Worm (Caenorhabditis elegans) whole organism, L4 larva: ENCODE data around the gene ifc-2.

Experiments
- D1046.2 ChIP-seq: fragments of 200-800 bp; sonication (Bioruptor generic); IDR thresholded peaks from 2 replicates; pipeline ENCODE4 v1.3.6; 2022; ENCODE audit warnings: missing genetic modification characterization, missing compliant biosample characterization
- F10B5.3 ChIP-seq: sonication (generic microtip); optimal IDR thresholded peaks from 2 replicates; lab custom pipeline; 2016; ENCODE audit warnings: mild to moderate bottlenecking, missing genetic modification characterization, missing compliant biosample characterization
- F26F4.8 ChIP-seq: fragments of 200-800 bp; sonication (Bioruptor generic); conservative IDR thresholded peaks from 2 replicates; pipeline ENCODE4 v1.3.6; 2022; ENCODE audit warnings: missing genetic modification characterization, missing compliant biosample characterization
- F37D6.2 ChIP-seq: sonication (generic microtip); optimal IDR thresholded peaks from 2 replicates; lab custom pipeline; 2016; ENCODE audit warnings: mild to moderate bottlenecking, missing genetic modification characterization, missing compliant biosample characterization
- F44E2.7 ChIP-seq: fragments of 200-800 bp; sonication (Bioruptor generic); IDR thresholded peaks from 2 replicates; pipeline ENCODE4 v2.1.2; 2022; ENCODE audit warnings: missing genetic modification characterization, missing compliant biosample characterization
- F49E8.2 ChIP-seq: sonication (generic microtip); optimal IDR thresholded peaks from 2 replicates; lab custom pipeline; 2016; ENCODE audit warnings: missing compliant biosample characterization, mild to moderate bottlenecking, missing genetic modification characterization, borderline replicate concordance
- T26A8.4 ChIP-seq: fragments of 200-800 bp; sonication (Bioruptor generic); IDR thresholded peaks from 2 replicates; pipeline ENCODE4 v1.3.6; 2022; ENCODE audit warnings: missing genetic modification characterization, missing compliant biosample characterization
- Y105C5A.15 ChIP-seq: fragments of 200-800 bp; sonication (Bioruptor generic); IDR thresholded peaks from 2 replicates; pipeline ENCODE4 v1.3.6; 2022; ENCODE audit warnings: missing genetic modification characterization, missing compliant biosample characterization
- Y5F2A.4 ChIP-seq: fragments of 200-800 bp; sonication (Bioruptor generic); optimal IDR thresholded peaks from 2 replicates; lab custom pipeline; 2018; ENCODE audit warnings: mild to moderate bottlenecking, missing genetic modification characterization, missing compliant biosample characterization
- ZK337.2 ChIP-seq: fragments of 200-800 bp; sonication (Bioruptor generic); IDR thresholded peaks from 2 replicates; pipeline ENCODE4 v1.3.6; 2022; ENCODE audit warnings: missing genetic modification reagents, missing genetic modification characterization, missing compliant biosample characterization
- ZK546.5 ChIP-seq, 2 experiments: sonication (generic microtip); optimal IDR thresholded peaks; 2 replicates each; lab custom pipeline; 2017; ENCODE audit warnings: missing biosample characterization in 2 of 2, missing genetic modification characterization in 2 of 2
- aha-1 ChIP-seq: fragments of 150-350 bp; peaks from one replicate; lab custom pipeline; 2014; ENCODE audit warnings: missing biosample characterization, missing genetic modification characterization
- aly-2 ChIP-seq: sonication (generic microtip); optimal IDR thresholded peaks from 2 replicates; lab custom pipeline; 2018; ENCODE audit warnings: missing biosample characterization, missing genetic modification characterization
- attf-4 ChIP-seq: sonication (generic microtip); optimal IDR thresholded peaks from 3 replicates; lab custom pipeline; 2017; ENCODE audit warnings: missing biosample characterization, missing genetic modification characterization
- ceh-28 ChIP-seq: fragments of 150-350 bp; optimal IDR thresholded peaks from 2 replicates; lab custom pipeline; 2014; ENCODE audit warnings: missing biosample characterization, missing genetic modification reagents, missing genetic modification characterization
- ces-1 ChIP-seq: fragments of 150-350 bp; sonication (generic microtip); optimal IDR thresholded peaks from 4 replicates; lab custom pipeline; 2014; ENCODE audit warnings: missing biosample characterization, missing genetic modification reagents, missing genetic modification characterization
- dmd-6 ChIP-seq: fragments of 200-800 bp; sonication (Bioruptor generic); IDR thresholded peaks from 2 replicates; pipeline ENCODE4 v1.3.6; 2022; ENCODE audit warnings: missing genetic modification reagents, missing genetic modification characterization, missing compliant biosample characterization
- egl-27 ChIP-seq: sonication (generic microtip); optimal IDR thresholded peaks from 3 replicates; lab custom pipeline; 2017; ENCODE audit warnings: missing biosample characterization, missing genetic modification reagents, missing genetic modification characterization
- fkh-10 ChIP-seq: fragments of 150-350 bp; optimal IDR thresholded peaks from 2 replicates; lab custom pipeline; 2014; ENCODE audit warnings: missing biosample characterization, missing genetic modification reagents, missing genetic modification characterization
- fos-1 ChIP-seq: fragments of 150-350 bp; optimal IDR thresholded peaks from 2 replicates; lab custom pipeline; 2014; ENCODE audit warnings: missing biosample characterization, missing genetic modification characterization
- hif-1 ChIP-seq, 2 experiments: sonication (generic microtip); optimal IDR thresholded peaks; 2 replicates each; lab custom pipeline; 2016 to 2017; ENCODE audit warnings: missing compliant biosample characterization in 2 of 2, missing genetic modification characterization in 2 of 2, missing genetic modification reagents in 2 of 2, missing genotype in 2 of 2, mild to moderate bottlenecking in 1 of 2
- hlh-30 ChIP-seq: sonication (generic microtip); optimal IDR thresholded peaks from 2 replicates; lab custom pipeline; 2017; ENCODE audit warnings: antibody characterized with exemption, mild to moderate bottlenecking, missing genetic modification characterization, missing compliant biosample characterization; ENCODE audit not compliant: insufficient read depth
- lin-15B ChIP-seq: fragments of 150-350 bp; sonication (generic microtip); optimal IDR thresholded peaks from 3 replicates; lab custom pipeline; 2014; ENCODE audit warnings: missing biosample characterization, missing genetic modification characterization
- lin-29 ChIP-seq: fragments of 200-800 bp; sonication (Bioruptor generic); IDR thresholded peaks from 2 replicates; pipeline ENCODE4 v1.3.6; 2022; ENCODE audit warnings: missing genetic modification reagents, missing genetic modification characterization, missing compliant biosample characterization
- lsy-2 ChIP-seq, 2 experiments: fragments of 150-350 bp in 1 of 2; sonication (generic microtip) in 1 of 2; optimal IDR thresholded peaks; 2 replicates each; lab custom pipeline; 2014 to 2017; ENCODE audit warnings: missing biosample characterization in 2 of 2, missing genetic modification characterization in 2 of 2
- madf-5 ChIP-seq, 2 experiments: fragments of 200-800 bp; sonication (Bioruptor generic); IDR thresholded peaks; 2 replicates each; pipeline ENCODE4 v1.3.6; 2022; ENCODE audit warnings: missing compliant biosample characterization in 2 of 2, missing genetic modification characterization in 2 of 2
- madf-9 ChIP-seq: fragments of 200-800 bp; sonication (Bioruptor generic); conservative IDR thresholded peaks from 2 replicates; pipeline ENCODE4 v1.3.6; 2022; ENCODE audit warnings: missing genetic modification reagents, missing genetic modification characterization, missing compliant biosample characterization
- mxl-2 ChIP-seq: fragments of 200-800 bp; sonication (Bioruptor generic); conservative IDR thresholded peaks from 2 replicates; pipeline ENCODE4 v1.3.6; 2022; ENCODE audit warnings: missing genetic modification reagents, missing genetic modification characterization, missing compliant biosample characterization
- nhr-111 ChIP-seq: fragments of 200-800 bp; sonication (Bioruptor generic); optimal IDR thresholded peaks from 2 replicates; lab custom pipeline; 2018; ENCODE audit warnings: mild to moderate bottlenecking, missing genetic modification characterization, missing compliant biosample characterization
- nhr-237 ChIP-seq: sonication (generic microtip); optimal IDR thresholded peaks from 2 replicates; lab custom pipeline; 2017; ENCODE audit warnings: missing biosample characterization, missing genetic modification characterization
- nhr-42 ChIP-seq: fragments of 200-800 bp; sonication (Bioruptor generic); IDR thresholded peaks from 2 replicates; pipeline ENCODE4 v1.3.6; 2022; ENCODE audit warnings: missing genetic modification characterization, missing compliant biosample characterization
- nhr-77 ChIP-seq: fragments of 150-350 bp; optimal IDR thresholded peaks from 2 replicates; lab custom pipeline; 2014; ENCODE audit warnings: missing biosample characterization, missing genetic modification characterization
- php-3 ChIP-seq: fragments of 200-800 bp; sonication (Bioruptor generic); IDR thresholded peaks from 2 replicates; pipeline ENCODE4 v1.3.6; 2022; ENCODE audit warnings: missing genetic modification reagents, missing genetic modification characterization, missing compliant biosample characterization
- rbr-2 ChIP-seq: sonication (generic microtip); optimal IDR thresholded peaks from 2 replicates; lab custom pipeline; 2016; ENCODE audit warnings: missing genotype, missing genetic modification characterization, missing compliant biosample characterization
- saeg-2 ChIP-seq: fragments of 200-800 bp; sonication (Bioruptor generic); IDR thresholded peaks from 2 replicates; pipeline ENCODE4 v1.3.6; 2022; ENCODE audit warnings: missing genetic modification reagents, missing genetic modification characterization, missing compliant biosample characterization
- spr-3 ChIP-seq: fragments of 200-800 bp; sonication (Bioruptor generic); optimal IDR thresholded peaks from 2 replicates; lab custom pipeline; 2018; ENCODE audit warnings: mild to moderate bottlenecking, missing genetic modification characterization, missing compliant biosample characterization
- unc-39 ChIP-seq: sonication (generic microtip); optimal IDR thresholded peaks from 2 replicates; lab custom pipeline; 2017; ENCODE audit warnings: missing biosample characterization, missing genetic modification characterization
- ztf-7 ChIP-seq: fragments of 150-350 bp; optimal IDR thresholded peaks from 2 replicates; lab custom pipeline; 2014; ENCODE audit warnings: missing biosample characterization, missing genetic modification characterization

Gene ifc-2

ce11 chrX:654804-655203 is at the start of gene ifc-2:
Gene ifc-2 (minus strand): TSS chrX:654904.
- TF ChIP-seq dmd-6 (GFP tag; lab: Robert Waterston, UW) (no peak), Y105C5A.15 (no peak), attf-4 (tag; lab: Kevin White, UChicago) (no peak), aly-2 (no peak), lsy-2 (tag; optimal IDR thresholded peaks at IDR 0.05; lab: Kevin White, UChicago) (no peak), nhr-111 (GFP tag; lab: Kevin White, UChicago) (no peak), nhr-77 (tag; lab: Kevin White, UChicago) (no peak), F49E8.2 (tag; lab: Kevin White, UChicago) (no peak), nhr-42 (GFP tag; lab: Robert Waterston, UW) (no peak), F10B5.3 (tag; lab: Kevin White, UChicago) (no peak), T26A8.4 (GFP tag; lab: Robert Waterston, UW) (no peak), spr-3 (no peak), nhr-237 (tag; lab: Kevin White, UChicago) (no peak), rbr-2 (tag; lab: Kevin White, UChicago) (no peak), ceh-28 (tag; lab: Kevin White, UChicago) (no peak), saeg-2 (GFP tag; lab: Robert Waterston, UW) (no peak), madf-5 (GFP tag; IDR thresholded peaks at IDR 0.05; lab: Robert Waterston, UW) (no peak), fos-1 (tag; lab: Kevin White, UChicago) (no peak), lin-29 (GFP tag; lab: Robert Waterston, UW) (no peak)

DNA sequence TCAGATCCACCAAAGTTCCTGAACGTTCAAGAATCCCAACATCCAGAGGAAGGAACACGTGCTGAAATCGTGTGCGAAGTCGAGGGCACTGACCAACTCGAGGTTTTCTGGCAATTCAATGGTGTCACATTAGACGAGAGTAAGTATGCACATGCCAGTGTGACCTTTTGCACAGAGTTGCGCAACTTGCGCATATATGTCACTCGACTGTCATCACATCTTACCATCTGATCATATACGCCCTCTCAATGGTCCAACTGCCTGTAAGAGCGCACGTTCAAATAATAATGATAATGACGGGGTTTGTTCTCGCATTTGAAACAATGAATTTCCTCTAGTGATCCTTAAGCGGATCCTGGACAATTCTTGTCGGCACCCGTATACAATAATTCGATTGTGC is 41.5 kb upstream of the ifc-2 start:
- peak; percentile 19 for TF ChIP-seq aha-1
- TF ChIP-seq madf-9 (GFP tag; lab: Robert Waterston, UW) = no peak

- TF ChIP-seq lin-15B (no peak), ztf-7 (tag; lab: Kevin White, UChicago) (no peak), madf-9 (GFP tag; lab: Robert Waterston, UW) (no peak), fkh-10 (GFP tag; lab: Kevin White, UChicago) (no peak), madf-5 (GFP tag; IDR thresholded peaks at IDR 0.05; lab: Robert Waterston, UW) (no peak)
Observed at ce11 chrX:691613-692012, 36.9 kb upstream of the ifc-2 start, which contains the start of gene ncam-1. Gene ncam-1 (plus strand): TSS chrX:691913.

DNA sequence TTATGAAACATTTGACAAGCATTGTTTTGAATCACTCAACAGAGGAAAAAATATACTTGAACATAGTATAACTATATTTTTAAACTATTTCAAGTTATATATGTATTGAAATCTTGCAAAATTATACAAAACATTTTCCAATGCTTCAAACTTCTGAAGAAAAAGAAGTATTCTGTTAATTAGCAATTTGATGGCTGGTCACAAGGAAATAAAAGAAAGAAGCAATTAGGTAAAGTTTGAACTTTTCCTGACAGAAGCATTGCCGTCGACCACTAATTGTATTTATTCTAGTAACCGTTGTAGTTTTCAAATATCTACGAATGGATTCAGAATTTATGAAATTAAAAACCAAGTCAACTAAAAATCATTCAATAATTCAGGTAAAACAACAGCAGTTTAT is 33.9 kb upstream of the ifc-2 start:
- no peak for TF ChIP-seq aly-2
- no peak for TF ChIP-seq ZK337.2 (GFP tag; lab: Robert Waterston, UW)
- no peak for TF ChIP-seq F44E2.7
- no peak for TF ChIP-seq ZK546.5 (tag; optimal IDR thresholded peaks at IDR 0.05; lab: Kevin White, UChicago)
- TF ChIP-seq php-3 = no peak
- TF ChIP-seq unc-39 (tag; lab: Kevin White, UChicago) = no peak
- no peak for TF ChIP-seq Y105C5A.15
- TF ChIP-seq, all 104 proteins: peak for 0

ce11 chrX:682691-683090 is 28.0 kb upstream of the ifc-2 start, which contains the start of gene Y9C12A.1:
Gene Y9C12A.1 (minus strand): TSS chrX:682791.
- TF ChIP-seq saeg-2 (GFP tag; lab: Robert Waterston, UW) = no peak
- no peak for TF ChIP-seq Y5F2A.4
- no peak for TF ChIP-seq dmd-6 (GFP tag; lab: Robert Waterston, UW)
- TF ChIP-seq hif-1 (tag; optimal IDR thresholded peaks at IDR 0.05; lab: Kevin White, UChicago) = no peak
- no peak for TF ChIP-seq hlh-30 (tag; lab: Kevin White, UChicago)
- TF ChIP-seq F26F4.8 = no peak
- no peak for TF ChIP-seq F37D6.2 (tag; lab: Kevin White, UChicago)
- no peak for TF ChIP-seq F49E8.2 (tag; lab: Kevin White, UChicago)
- TF ChIP-seq mxl-2 = no peak
- TF ChIP-seq fos-1 (tag; lab: Kevin White, UChicago) = no peak
- TF ChIP-seq egl-27 (tag; lab: Kevin White, UChicago) = no peak
- no peak for TF ChIP-seq fkh-10 (GFP tag; lab: Kevin White, UChicago)
- TF ChIP-seq ZK337.2 (GFP tag; lab: Robert Waterston, UW) = no peak
- TF ChIP-seq ceh-28 (tag; lab: Kevin White, UChicago) = no peak
- no peak for TF ChIP-seq D1046.2 (GFP tag; lab: Robert Waterston, UW)
- no peak for TF ChIP-seq ces-1
